Worm (Caenorhabditis elegans) whole organism, early embryonic: ENCODE measurements around the gene lido-13.
A peak's percentile ranks its signal among the peaks of the same experiment; 100 is the strongest.

Experiments used
- B0310.2 ChIP-seq: sonication (generic microtip); optimal IDR thresholded peaks from 2 replicates; lab custom pipeline; 2016; ENCODE audit warnings: mild to moderate bottlenecking, missing genetic modification characterization, missing compliant biosample characterization
- F13C5.2 ChIP-seq: sonication (generic microtip); optimal IDR thresholded peaks from 2 replicates; lab custom pipeline; 2017; ENCODE audit warnings: mild to moderate bottlenecking, missing genetic modification characterization, inconsistent platforms, missing compliant biosample characterization
- aly-1 ChIP-seq: sonication (generic microtip); optimal IDR thresholded peaks from 2 replicates; lab custom pipeline; 2016; ENCODE audit warnings: missing genetic modification characterization, missing compliant biosample characterization
- ama-1 ChIP-seq: fragments of 150-350 bp; optimal IDR thresholded peaks from 2 replicates; lab custom pipeline; 2014
- ceh-13 ChIP-seq: fragments of 200-800 bp; sonication (Bioruptor generic); optimal IDR thresholded peaks from 2 replicates; lab custom pipeline; 2018; ENCODE audit warnings: mild to moderate bottlenecking, missing genetic modification characterization, missing compliant biosample characterization
- ceh-36 ChIP-seq: sonication (generic microtip); optimal IDR thresholded peaks from 2 replicates; lab custom pipeline; 2016; ENCODE audit warnings: missing genetic modification characterization, inconsistent platforms, missing compliant biosample characterization
- ets-7 ChIP-seq: sonication (generic microtip); optimal IDR thresholded peaks from 2 replicates; lab custom pipeline; 2016; ENCODE audit warnings: missing genotype, missing genetic modification characterization, missing compliant biosample characterization
- flt-1 ChIP-seq: fragments of 200-800 bp; sonication (Bioruptor generic); IDR thresholded peaks from 2 replicates; pipeline ENCODE4 v1.3.6; 2022; ENCODE audit warnings: missing genetic modification characterization, missing compliant biosample characterization
- hmbx-1 ChIP-seq: sonication (generic microtip); optimal IDR thresholded peaks from 2 replicates; lab custom pipeline; 2016; ENCODE audit warnings: mild to moderate bottlenecking, missing genetic modification characterization, missing compliant biosample characterization
- hmg-4 ChIP-seq: fragments of 200-800 bp; sonication (Bioruptor generic); optimal IDR thresholded peaks from 2 replicates; lab custom pipeline; 2018; ENCODE audit warnings: mild to moderate bottlenecking, missing genetic modification characterization, missing compliant biosample characterization
- hnd-1 ChIP-seq: sonication (generic microtip); optimal IDR thresholded peaks from 2 replicates; lab custom pipeline; 2016; ENCODE audit warnings: missing genetic modification characterization, missing compliant biosample characterization
- pes-1 ChIP-seq: fragments of 200-800 bp; sonication (Bioruptor generic); IDR thresholded peaks from 2 replicates; pipeline ENCODE4 v1.3.6; 2022; ENCODE audit warnings: missing genetic modification reagents, missing genetic modification characterization, missing compliant biosample characterization
- scrt-1 ChIP-seq: fragments of 200-800 bp; sonication (Bioruptor generic); IDR thresholded peaks from 2 replicates; pipeline ENCODE4 v1.3.6; 2022; ENCODE audit warnings: missing genetic modification characterization, missing compliant biosample characterization
- sea-1 ChIP-seq: fragments of 200-800 bp; sonication (Bioruptor generic); conservative IDR thresholded peaks from 2 replicates; pipeline ENCODE4 v1.3.6; 2022; ENCODE audit warnings: missing genetic modification characterization, missing compliant biosample characterization
- tbx-11 ChIP-seq: fragments of 200-800 bp; sonication (Bioruptor generic); IDR thresholded peaks from 2 replicates; pipeline ENCODE4 v1.3.6; 2022; ENCODE audit warnings: missing genetic modification characterization, missing compliant biosample characterization
- tbx-37 ChIP-seq: fragments of 200-800 bp; sonication (Bioruptor generic); conservative IDR thresholded peaks from 2 replicates; pipeline ENCODE4 v1.3.6; 2022; ENCODE audit warnings: missing genetic modification reagents, missing genetic modification characterization, missing compliant biosample characterization
- tra-4 ChIP-seq: sonication (generic microtip); optimal IDR thresholded peaks from 2 replicates; lab custom pipeline; 2017; ENCODE audit warnings: missing genetic modification characterization, missing compliant biosample characterization

lido-13 gene

DNA sequence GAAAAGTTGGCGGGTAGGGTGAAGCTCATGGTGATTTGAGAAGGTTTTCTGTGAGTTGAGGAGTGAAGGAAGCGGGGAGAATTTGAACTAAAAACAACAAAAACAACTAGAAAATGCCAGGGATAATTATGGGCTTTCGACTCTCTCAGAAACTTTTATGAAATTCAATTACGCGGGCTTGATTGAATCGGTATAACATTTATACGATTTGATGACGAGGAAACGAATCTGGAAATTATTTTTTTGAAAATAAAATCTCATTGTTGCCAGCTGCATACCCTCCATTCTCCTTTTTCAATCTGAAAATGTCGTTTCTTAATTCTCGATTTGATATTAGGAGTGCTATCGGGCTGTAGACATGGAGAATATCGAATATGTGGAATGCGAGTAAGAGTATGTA is 37.1 kb upstream of the lido-13 start, which contains the start of gene srg-21:
Gene srg-21 (minus strand): TSS at position 101 of the 400 bp plus-strand sequence.
- TF ChIP-seq hmg-4 (no peak), tra-4 (tag; lab: Kevin White, UChicago) (no peak)

DNA sequence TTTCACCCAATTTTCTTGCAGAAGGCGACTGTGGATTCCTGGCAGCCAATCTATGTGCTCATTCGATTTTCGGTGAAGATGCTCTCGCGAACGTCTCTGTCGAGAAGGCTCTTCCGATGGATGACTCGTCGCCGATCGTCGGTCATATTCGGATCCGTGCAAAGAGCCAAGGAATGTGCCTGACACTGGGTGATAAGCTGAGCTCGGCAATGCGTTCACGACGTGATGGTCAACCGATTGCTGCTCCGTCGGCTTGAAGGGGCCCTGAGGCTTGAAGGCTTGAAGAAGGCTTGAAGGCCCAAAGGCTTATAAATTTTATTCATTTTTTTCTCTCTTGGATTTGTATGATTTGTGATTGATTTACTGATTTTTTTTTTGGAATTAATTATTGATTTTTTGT is 33.0 kb upstream of the lido-13 start:
- TF ChIP-seq tbx-11: no peak

ce11 chrII:3078496-3078895 is 24.4 kb upstream of the lido-13 start, which contains the start of gene copb-1:
TSS of gene copb-1 (plus strand) at chrII:3078796.
- no peak for TF ChIP-seq tra-4 (tag; lab: Kevin White, UChicago)

ce11 chrII:3076915-3077314 is 22.8 kb upstream of the lido-13 start, which contains the start of gene Y25C1A.8:
TSS of gene Y25C1A.8 (minus strand) at chrII:3076959.
- TF ChIP-seq ets-7: no peak
- no peak for TF ChIP-seq tra-4 (tag; lab: Kevin White, UChicago)
- TF ChIP-seq aly-1: peak; percentile 17
- TF ChIP-seq flt-1: no peak
- TF ChIP-seq B0310.2 (tag; lab: Kevin White, UChicago): no peak
- peak; percentile 16 for TF ChIP-seq hmg-4
- TF ChIP-seq hmbx-1: no peak
- no peak for TF ChIP-seq ceh-36 (tag; lab: Kevin White, UChicago)
- no peak for TF ChIP-seq hnd-1 (tag; lab: Kevin White, UChicago)
- TF ChIP-seq tbx-37: no peak
- TF ChIP-seq tbx-11: 0 out of 2 replicates have a peak, but pooled peaks have one; percentile 13
- TF ChIP-seq scrt-1 (GFP tag; lab: Robert Waterston, UW): no peak
- TF ChIP-seq ama-1 (lab: Kevin White, UChicago): no peak
- TF ChIP-seq ceh-13 (GFP tag; lab: Kevin White, UChicago): no peak
- TF ChIP-seq F13C5.2 (tag; lab: Kevin White, UChicago): peak; percentile 87
- 0 out of 2 replicates have a peak, but pooled peaks have one; percentile 14 for TF ChIP-seq sea-1 (GFP tag; lab: Robert Waterston, UW)
- TF ChIP-seq pes-1: 0 out of 2 replicates have a peak, but pooled peaks have one; percentile 45

DNA sequence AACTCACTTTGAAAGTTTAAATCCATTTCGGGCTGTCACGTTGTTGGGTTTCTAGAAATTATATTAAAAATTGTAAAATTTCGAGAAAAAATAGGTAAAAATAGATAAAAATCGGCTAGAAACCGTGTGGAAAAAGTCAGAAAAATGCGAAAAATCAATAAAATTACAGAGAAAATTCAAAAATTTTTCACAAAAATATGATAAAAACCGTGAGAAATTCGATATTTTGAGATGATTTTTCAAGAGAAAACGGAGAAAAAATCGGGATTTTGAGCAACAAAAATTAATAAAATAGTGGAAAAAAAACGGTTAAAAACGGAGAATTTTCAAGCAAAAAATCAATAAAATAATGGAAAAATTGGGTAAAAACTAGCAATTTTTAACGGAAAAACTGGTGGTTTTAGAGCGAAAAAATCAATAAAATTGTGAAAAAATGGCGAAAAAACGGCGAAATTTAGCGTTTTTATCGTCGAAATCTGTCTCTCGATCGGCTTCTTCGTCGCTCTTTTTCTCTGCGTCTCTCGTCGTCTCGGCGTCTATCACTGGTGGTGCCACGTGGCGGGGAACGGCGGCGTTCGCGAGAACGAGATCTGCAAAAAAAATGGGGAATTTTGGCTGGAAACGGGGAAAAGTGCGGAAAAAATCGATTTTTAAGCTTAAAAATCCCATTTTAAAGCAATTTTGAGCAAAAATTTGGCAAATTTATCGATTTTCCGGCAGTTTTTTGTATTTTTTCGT is 17.1 kb upstream of the lido-13 start, which contains the start of gene Y25C1A.7:
Gene Y25C1A.7 (minus strand): TSS at position 51 of the 738 bp plus-strand sequence.
- no peak for TF ChIP-seq ceh-13 (GFP tag; lab: Kevin White, UChicago)
- TF ChIP-seq hmbx-1: no peak
- TF ChIP-seq hmg-4: no peak
- no peak for TF ChIP-seq sea-1 (GFP tag; lab: Robert Waterston, UW)
- TF ChIP-seq pes-1: no peak
- TF ChIP-seq tbx-11: no peak
- TF ChIP-seq scrt-1 (GFP tag; lab: Robert Waterston, UW): no peak
- no peak for TF ChIP-seq hnd-1 (tag; lab: Kevin White, UChicago)
- TF ChIP-seq B0310.2 (tag; lab: Kevin White, UChicago): no peak
- TF ChIP-seq tbx-37: no peak
- TF ChIP-seq ceh-36 (tag; lab: Kevin White, UChicago): no peak
- TF ChIP-seq ama-1 (lab: Kevin White, UChicago): no peak
- TF ChIP-seq aly-1: no peak
- no peak for TF ChIP-seq flt-1
- TF ChIP-seq F13C5.2 (tag; lab: Kevin White, UChicago): no peak
- no peak for TF ChIP-seq ets-7

ce11 chrII:3070182-3070581 is 16.1 kb upstream of the lido-13 start:
- no peak for TF ChIP-seq flt-1
- TF ChIP-seq hmg-4: no peak

DNA sequence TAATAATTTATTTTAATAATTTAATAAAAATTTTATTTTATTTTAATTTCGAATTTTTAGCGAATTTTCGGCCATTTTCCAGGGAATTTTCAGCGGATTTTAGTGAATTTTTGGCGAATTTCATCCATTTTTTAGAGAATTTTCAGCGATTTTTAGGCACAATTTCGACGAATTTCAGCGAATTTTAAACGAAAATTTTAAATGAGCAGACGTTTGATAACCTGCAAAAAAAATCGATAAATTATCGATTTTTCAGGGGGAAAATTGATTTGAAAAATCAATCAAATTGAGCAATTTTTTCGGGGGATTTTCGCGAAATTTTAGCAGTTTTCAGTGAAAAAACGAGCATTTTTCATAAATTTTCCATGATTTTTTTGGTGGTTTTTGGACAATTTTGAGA is 14.5 kb upstream of the lido-13 start:
- no peak for TF ChIP-seq ceh-36 (tag; lab: Kevin White, UChicago)
- no peak for TF ChIP-seq ceh-13 (GFP tag; lab: Kevin White, UChicago)
- no peak for TF ChIP-seq tbx-37
- TF ChIP-seq tbx-11: no peak
- no peak for TF ChIP-seq B0310.2 (tag; lab: Kevin White, UChicago)
- TF ChIP-seq flt-1: no peak
- no peak for TF ChIP-seq aly-1
- TF ChIP-seq hmg-4: no peak
- no peak for TF ChIP-seq pes-1
- TF ChIP-seq sea-1 (GFP tag; lab: Robert Waterston, UW): no peak
- no peak for TF ChIP-seq ama-1 (lab: Kevin White, UChicago)
- TF ChIP-seq scrt-1 (GFP tag; lab: Robert Waterston, UW): no peak
- no peak for TF ChIP-seq tra-4 (tag; lab: Kevin White, UChicago)
- TF ChIP-seq hnd-1 (tag; lab: Kevin White, UChicago): no peak
- TF ChIP-seq hmbx-1: no peak
- no peak for TF ChIP-seq ets-7
- TF ChIP-seq F13C5.2 (tag; lab: Kevin White, UChicago): no peak

- TF ChIP-seq tbx-37: no peak
- TF ChIP-seq ama-1 (lab: Kevin White, UChicago): no peak
- no peak for TF ChIP-seq B0310.2 (tag; lab: Kevin White, UChicago)
- TF ChIP-seq sea-1 (GFP tag; lab: Robert Waterston, UW): no peak
- TF ChIP-seq ceh-36 (tag; lab: Kevin White, UChicago): no peak
- no peak for TF ChIP-seq F13C5.2 (tag; lab: Kevin White, UChicago)
- TF ChIP-seq ceh-13 (GFP tag; lab: Kevin White, UChicago): no peak
- TF ChIP-seq pes-1: no peak
- no peak for TF ChIP-seq scrt-1 (GFP tag; lab: Robert Waterston, UW)
- TF ChIP-seq hmg-4: no peak
- no peak for TF ChIP-seq tra-4 (tag; lab: Kevin White, UChicago)
- TF ChIP-seq hnd-1 (tag; lab: Kevin White, UChicago): no peak
- TF ChIP-seq tbx-11: no peak
- TF ChIP-seq flt-1: no peak
- TF ChIP-seq aly-1: no peak
- TF ChIP-seq ets-7: no peak
- TF ChIP-seq hmbx-1: no peak
Observed at ce11 chrII:3067896-3068295, 13.8 kb upstream of the lido-13 start.
